Fruit fly (Drosophila melanogaster) whole organism: ENCODE measurements around the gene CG15027.

Experiments used
- CG8478 ChIP-seq: fragments of >200 bp; optimal IDR thresholded peaks from 2 replicates; lab custom pipeline; 2018; ENCODE audit warnings: inconsistent platforms
- Dll ChIP-seq: fragments of >200 bp; optimal IDR thresholded peaks from 2 replicates; lab custom pipeline; 2017
- EcR ChIP-seq, 2 experiments: fragments of >200 bp; optimal IDR thresholded peaks; 2 replicates each; lab custom pipeline; 2017; ENCODE audit warnings: missing biosample characterization in 2 of 2, missing genetic modification characterization in 2 of 2, missing genetic modification reagents in 2 of 2
- pan ChIP-seq: fragments of >200 bp; optimal IDR thresholded peaks from 2 replicates; lab custom pipeline; 2017
- psq ChIP-seq: fragments of >200 bp; optimal IDR thresholded peaks from 2 replicates; lab custom pipeline; 2017
- usp ChIP-seq: fragments of >200 bp; optimal IDR thresholded peaks from 2 replicates; lab custom pipeline; 2017; ENCODE audit warnings: missing biosample characterization, missing genetic modification characterization, mixed read lengths

Gene CG15027

DNA sequence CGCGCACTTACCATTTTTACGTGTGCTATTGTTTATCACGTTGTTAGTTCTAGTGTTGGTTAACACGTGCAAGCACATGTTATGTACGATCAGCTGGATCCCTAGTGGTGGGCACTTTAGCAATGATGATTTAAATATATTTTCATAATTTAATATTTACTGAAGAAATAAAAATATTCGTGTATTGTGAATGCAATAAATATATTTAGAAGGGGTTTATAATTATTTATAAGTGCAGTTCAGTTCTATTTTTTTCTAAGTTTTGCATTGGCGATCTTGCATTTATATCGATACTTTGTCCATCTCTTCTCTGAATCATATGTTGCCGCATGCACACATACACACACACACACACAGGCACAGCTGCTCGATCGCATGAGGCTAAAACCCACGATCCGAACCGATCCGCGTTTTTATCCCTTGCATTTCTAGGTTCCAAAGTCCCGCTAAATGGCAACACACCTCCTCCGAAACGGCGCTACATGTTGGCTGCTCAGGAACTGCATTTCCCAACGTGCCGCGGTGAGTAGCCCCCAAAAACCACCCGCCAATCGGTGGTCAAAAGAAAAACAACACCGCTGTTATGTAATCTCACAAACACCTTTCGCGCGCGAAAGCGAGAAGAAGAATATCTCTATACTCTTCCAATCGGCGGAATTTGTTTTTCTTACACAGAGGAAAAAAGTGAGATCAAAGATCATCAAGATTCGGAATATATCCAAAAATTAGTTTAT, at the start of gene CG15027, which contains the start of gene Dbct:
Gene CG15027, minus strand, starts transcription at position 51 of the 734 bp plus-strand sequence.
Gene Dbct, plus strand, starts transcription at position 349 of the 734 bp plus-strand sequence.
- TF ChIP-seq EcR (GFP tag; optimal IDR thresholded peaks at IDR 0.05; lab: Kevin White, UChicago) (no peak), CG8478 (lab: Kevin White, UChicago) (no peak), usp (GFP tag; lab: Kevin White, UChicago) (no peak), Dll (lab: Kevin White, UChicago) (no peak), psq (lab: Kevin White, UChicago) (no peak), pan (lab: Kevin White, UChicago) (no peak)

dm6 chrX:15132065-15132464, 46.4 kb upstream of the CG15027 start:
- TF ChIP-seq usp (GFP tag; lab: Kevin White, UChicago) (no peak), psq (lab: Kevin White, UChicago) (no peak), Dll (lab: Kevin White, UChicago) (no peak), pan (lab: Kevin White, UChicago) (no peak), CG8478 (lab: Kevin White, UChicago) (no peak), EcR (GFP tag; optimal IDR thresholded peaks at IDR 0.05; lab: Kevin White, UChicago) (no peak)

DNA sequence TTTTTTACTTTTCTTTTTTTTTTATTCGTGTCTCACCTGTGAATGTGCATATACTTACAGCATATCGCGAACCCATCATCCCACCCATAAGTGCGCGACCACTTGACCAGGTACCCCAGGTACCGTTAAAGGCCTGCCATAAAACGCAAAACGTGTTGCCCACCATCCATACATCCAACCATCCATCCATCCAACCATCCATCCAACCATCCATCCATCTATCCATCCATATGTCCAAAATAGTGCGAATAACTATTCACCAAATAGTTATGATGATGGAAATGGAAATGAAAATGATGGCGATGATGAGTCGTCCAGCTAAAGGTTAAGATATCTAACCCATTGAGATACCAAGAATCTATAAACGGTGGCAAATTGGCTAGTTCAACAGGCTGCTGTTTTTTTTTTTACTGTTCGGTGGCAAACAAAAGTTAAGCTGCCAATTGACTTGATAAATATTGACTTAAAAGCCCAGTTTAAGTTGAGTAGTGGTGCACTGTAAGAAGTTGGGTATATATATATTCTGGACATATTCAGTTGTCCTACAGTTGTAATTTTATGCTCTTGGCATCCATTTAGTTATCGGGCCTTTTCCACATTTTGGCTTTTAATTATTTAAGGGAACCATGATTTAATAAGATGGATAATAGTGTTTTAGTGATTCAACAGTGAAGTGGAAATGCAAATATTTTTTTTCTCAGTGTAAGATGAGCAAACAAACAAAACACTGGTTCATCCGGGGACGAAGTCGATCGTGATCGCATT, 42.4 kb upstream of the CG15027 start:
- TF ChIP-seq Dll (lab: Kevin White, UChicago) (no peak), CG8478 (lab: Kevin White, UChicago) (no peak), usp (GFP tag; lab: Kevin White, UChicago) (no peak), pan (lab: Kevin White, UChicago) (no peak), EcR (GFP tag; optimal IDR thresholded peaks at IDR 0.05; lab: Kevin White, UChicago) (no peak)

- no peak for TF ChIP-seq Dll (lab: Kevin White, UChicago)
- TF ChIP-seq usp (GFP tag; lab: Kevin White, UChicago): no peak
- TF ChIP-seq CG8478 (lab: Kevin White, UChicago): no peak
- TF ChIP-seq EcR (GFP tag; optimal IDR thresholded peaks at IDR 0.05; lab: Kevin White, UChicago): no peak
- TF ChIP-seq psq (lab: Kevin White, UChicago): no peak
- no peak for TF ChIP-seq pan (lab: Kevin White, UChicago)
These were observed 39.9 kb upstream of the CG15027 start, which contains the start of gene drd for dm6 chrX:15125496-15125895. Gene drd (plus strand): TSS chrX:15125753.

- no peak for TF ChIP-seq usp (GFP tag; lab: Kevin White, UChicago)
- no peak for TF ChIP-seq Dll (lab: Kevin White, UChicago)
- no peak for TF ChIP-seq CG8478 (lab: Kevin White, UChicago)
- no peak for TF ChIP-seq EcR (GFP tag; optimal IDR thresholded peaks at IDR 0.05; lab: Kevin White, UChicago)
These were observed 37.9 kb upstream of the CG15027 start for dm6 chrX:15123418-15123994.

DNA sequence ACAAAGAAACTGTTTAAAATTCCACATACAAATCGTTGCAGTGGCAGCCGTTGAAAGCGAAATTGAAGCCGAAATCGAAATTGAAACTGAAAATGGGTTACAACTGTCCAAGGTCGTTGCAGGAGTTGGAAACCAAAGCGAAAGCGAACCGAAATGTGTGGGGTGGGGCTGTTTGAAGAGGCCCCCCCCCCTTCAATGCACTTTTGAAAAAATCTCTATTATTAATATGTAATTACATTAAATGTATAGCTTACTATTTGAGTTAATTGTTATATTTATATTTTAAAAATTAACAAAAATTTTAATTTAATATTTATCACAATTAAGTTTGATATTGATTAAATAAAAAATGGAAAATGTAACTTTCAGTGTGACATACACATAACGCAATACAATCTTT, 36.1 kb upstream of the CG15027 start:
- no peak for TF ChIP-seq CG8478 (lab: Kevin White, UChicago)
- TF ChIP-seq psq (lab: Kevin White, UChicago): no peak
- TF ChIP-seq pan (lab: Kevin White, UChicago): no peak
- no peak for TF ChIP-seq usp (GFP tag; lab: Kevin White, UChicago)
- no peak for TF ChIP-seq EcR (GFP tag; optimal IDR thresholded peaks at IDR 0.05; lab: Kevin White, UChicago)
- TF ChIP-seq Dll (lab: Kevin White, UChicago): no peak

DNA sequence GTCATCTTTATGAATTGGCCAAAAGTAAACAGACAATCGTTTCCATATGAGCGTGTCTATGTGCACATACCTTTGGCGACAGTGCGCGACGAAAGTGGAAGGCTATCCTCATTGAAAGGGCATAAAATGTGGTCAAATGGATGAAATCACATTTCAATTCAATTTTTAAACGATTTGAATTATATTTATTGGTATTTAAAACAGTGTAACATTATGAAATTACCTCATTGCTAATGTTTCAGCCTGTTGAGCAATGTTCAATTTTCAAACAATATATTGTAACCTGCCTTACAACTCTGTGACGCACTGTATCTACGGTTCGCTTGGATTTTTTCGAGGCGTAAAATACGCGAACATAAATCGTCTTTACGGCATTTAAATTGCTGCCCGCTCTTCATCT, 34.5 kb upstream of the CG15027 start:
- no peak for TF ChIP-seq pan (lab: Kevin White, UChicago)
- TF ChIP-seq CG8478 (lab: Kevin White, UChicago): no peak
- no peak for TF ChIP-seq psq (lab: Kevin White, UChicago)
- no peak for TF ChIP-seq Dll (lab: Kevin White, UChicago)
- TF ChIP-seq usp (GFP tag; lab: Kevin White, UChicago): no peak
- no peak for TF ChIP-seq EcR (GFP tag; optimal IDR thresholded peaks at IDR 0.05; lab: Kevin White, UChicago)

DNA sequence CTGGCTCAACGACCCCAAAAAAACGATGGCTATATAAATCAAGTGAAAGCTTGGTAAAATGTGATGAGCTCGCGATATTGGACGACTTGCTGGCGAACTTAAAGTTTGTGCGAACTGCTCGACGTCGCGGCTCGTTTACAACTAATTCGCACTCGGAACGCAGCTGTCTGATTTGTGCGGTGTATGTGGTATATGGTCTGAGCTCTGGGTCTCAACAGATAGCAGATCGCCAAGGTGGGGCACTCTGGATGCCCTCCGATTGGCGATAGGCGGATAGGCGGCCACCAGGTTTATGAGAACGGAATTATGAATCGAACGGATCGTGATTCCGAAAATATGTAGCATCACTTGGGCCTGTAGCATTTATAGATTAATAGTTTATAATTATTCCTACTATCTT, 30.8 kb upstream of the CG15027 start, which contains the start of gene Cyp4s3:
Gene Cyp4s3, minus strand, starts transcription at position 146 of the 400 bp plus-strand sequence.
- no peak for TF ChIP-seq Dll (lab: Kevin White, UChicago)
- no peak for TF ChIP-seq usp (GFP tag; lab: Kevin White, UChicago)
- no peak for TF ChIP-seq pan (lab: Kevin White, UChicago)
- TF ChIP-seq CG8478 (lab: Kevin White, UChicago): no peak
- TF ChIP-seq psq (lab: Kevin White, UChicago): no peak
- TF ChIP-seq EcR (GFP tag; optimal IDR thresholded peaks at IDR 0.05; lab: Kevin White, UChicago): no peak

DNA sequence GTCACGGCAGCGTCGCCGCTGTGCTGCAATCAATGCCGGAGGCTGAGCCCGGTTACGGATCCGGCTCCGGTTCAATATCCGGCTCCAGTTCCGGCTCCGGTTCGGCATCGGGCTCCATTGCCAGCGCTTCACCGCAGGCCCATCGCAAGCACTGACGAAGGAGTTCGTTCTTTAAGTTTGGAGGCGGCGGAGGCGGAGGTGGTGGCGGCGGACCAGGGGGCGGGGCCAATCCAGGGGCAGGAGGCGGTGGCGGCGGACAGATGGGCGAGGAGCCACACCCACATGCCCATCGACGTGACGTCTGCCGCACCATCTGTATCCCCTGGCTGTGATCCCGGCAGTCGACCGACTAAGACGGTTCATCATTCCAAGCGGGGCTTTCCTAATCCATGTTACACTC, 26.3 kb upstream of the CG15027 start:
- no peak for TF ChIP-seq Dll (lab: Kevin White, UChicago)
- no peak for TF ChIP-seq usp (GFP tag; lab: Kevin White, UChicago)
- TF ChIP-seq psq (lab: Kevin White, UChicago): no peak
- no peak for TF ChIP-seq pan (lab: Kevin White, UChicago)
- TF ChIP-seq EcR (GFP tag; optimal IDR thresholded peaks at IDR 0.05; lab: Kevin White, UChicago): no peak
- no peak for TF ChIP-seq CG8478 (lab: Kevin White, UChicago)

DNA sequence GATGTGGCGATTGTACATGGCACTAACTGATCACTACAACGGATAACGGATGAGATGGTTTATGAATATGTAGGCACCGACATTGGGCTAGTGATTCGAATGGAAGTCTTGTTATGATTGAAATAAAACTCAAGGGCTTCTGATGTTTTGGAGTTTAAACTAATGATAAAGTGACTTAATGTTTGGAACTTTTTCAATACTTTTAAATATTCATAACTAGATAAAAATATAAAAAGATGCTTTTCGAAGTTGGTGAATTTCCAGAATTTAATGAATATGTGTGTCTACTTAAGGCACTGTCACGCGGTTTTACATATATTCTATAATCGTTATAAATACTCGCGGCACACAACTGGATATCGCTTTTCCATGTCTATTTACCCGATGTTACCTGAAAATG, 10.3 kb upstream of the CG15027 start, which contains the start of gene CG9072:
Gene CG9072, minus strand, starts transcription at position 101 of the 400 bp plus-strand sequence.
- TF ChIP-seq EcR (GFP tag; optimal IDR thresholded peaks at IDR 0.05; lab: Kevin White, UChicago) (no peak), pan (lab: Kevin White, UChicago) (no peak), Dll (lab: Kevin White, UChicago) (no peak), psq (lab: Kevin White, UChicago) (no peak), usp (GFP tag; lab: Kevin White, UChicago) (no peak), CG8478 (lab: Kevin White, UChicago) (no peak)
